Worm (Caenorhabditis elegans) whole organism, L3 larva: Measurements from ENCODE around the gene his-48.
A peak's percentile ranks its signal among the peaks of the same experiment; 100 is the strongest.
"Not testable (repeated sequence)": the region's sequence is repeated elsewhere in the genome, so short reads cannot be mapped to it uniquely, and the experiment has no call there.

Source experiments
- R02D3.7 ChIP-seq: fragments of 150-350 bp; optimal IDR thresholded peaks from 2 replicates; lab custom pipeline; 2014; ENCODE audit warnings: missing biosample characterization, missing genetic modification characterization
- ZK546.5 ChIP-seq: sonication (generic microtip); optimal IDR thresholded peaks from 2 replicates; lab custom pipeline; 2017; ENCODE audit warnings: missing biosample characterization, missing genetic modification characterization
- ceh-16 ChIP-seq: sonication (generic microtip); optimal IDR thresholded peaks from 2 replicates; lab custom pipeline; 2017; ENCODE audit warnings: missing biosample characterization, missing genetic modification characterization
- ceh-9 ChIP-seq: sonication (generic microtip); optimal IDR thresholded peaks from 2 replicates; lab custom pipeline; 2018; ENCODE audit warnings: missing biosample characterization, missing genetic modification characterization
- egl-27 ChIP-seq: sonication (generic microtip); optimal IDR thresholded peaks from 4 replicates; lab custom pipeline; 2017; ENCODE audit warnings: missing biosample characterization, missing genetic modification reagents, missing genetic modification characterization
- egl-5 ChIP-seq: fragments of 150-350 bp; optimal IDR thresholded peaks from 2 replicates; lab custom pipeline; 2017; ENCODE audit warnings: missing biosample characterization, missing genetic modification reagents, missing genetic modification characterization, inconsistent platforms
- elt-1 ChIP-seq: fragments of 150-350 bp; optimal IDR thresholded peaks from 2 replicates; lab custom pipeline; 2014; ENCODE audit warnings: missing biosample characterization, missing genetic modification characterization
- elt-2 ChIP-seq: sonication (generic microtip); optimal IDR thresholded peaks from 2 replicates; lab custom pipeline; 2016; ENCODE audit warnings: missing genetic modification reagents, mild to moderate bottlenecking, missing genetic modification characterization, missing compliant biosample characterization
- eor-1 ChIP-seq, 2 experiments: fragments of 150-350 bp; optimal IDR thresholded peaks; 2 replicates each; lab custom pipeline; 2014 to 2018; ENCODE audit warnings: missing biosample characterization in 2 of 2, missing genetic modification characterization in 2 of 2
- fkh-10 ChIP-seq: sonication (generic microtip); optimal IDR thresholded peaks from 2 replicates; lab custom pipeline; 2017; ENCODE audit warnings: missing biosample characterization, missing genetic modification reagents, missing genetic modification characterization
- fkh-2 ChIP-seq: fragments of 150-350 bp; optimal IDR thresholded peaks from 2 replicates; lab custom pipeline; 2014; ENCODE audit warnings: missing biosample characterization, missing genetic modification reagents, missing genetic modification characterization
- fos-1 ChIP-seq: fragments of 150-350 bp; optimal IDR thresholded peaks from 2 replicates; lab custom pipeline; 2014; ENCODE audit warnings: missing biosample characterization, missing genetic modification characterization
- hmg-11 ChIP-seq: sonication (generic microtip); optimal IDR thresholded peaks from 2 replicates; lab custom pipeline; 2016; ENCODE audit warnings: missing genetic modification characterization, missing compliant biosample characterization
- jun-1 ChIP-seq: fragments of 150-350 bp; optimal IDR thresholded peaks from 2 replicates; lab custom pipeline; 2014; ENCODE audit warnings: missing biosample characterization, missing genetic modification reagents, missing genetic modification characterization
- lin-15B ChIP-seq: fragments of 150-350 bp; optimal IDR thresholded peaks from 2 replicates; lab custom pipeline; 2014; ENCODE audit warnings: missing biosample characterization, missing genetic modification characterization
- lin-39 ChIP-seq: fragments of 150-350 bp; optimal IDR thresholded peaks from 2 replicates; lab custom pipeline; 2018; ENCODE audit warnings: missing biosample characterization, missing genetic modification reagents, missing genetic modification characterization
- lsy-12 ChIP-seq: sonication (generic microtip); optimal IDR thresholded peaks from 2 replicates; lab custom pipeline; 2016; ENCODE audit warnings: mild to moderate bottlenecking, missing genetic modification characterization, missing compliant biosample characterization
- mdl-1 ChIP-seq: fragments of 150-350 bp; optimal IDR thresholded peaks from 2 replicates; lab custom pipeline; 2014; ENCODE audit warnings: missing biosample characterization, missing genetic modification characterization
- mml-1 ChIP-seq: fragments of 150-350 bp; sonication (generic microtip); optimal IDR thresholded peaks from 3 replicates; lab custom pipeline; 2014; ENCODE audit warnings: missing biosample characterization, missing genetic modification characterization
- nfya-1 ChIP-seq: sonication (generic microtip); optimal IDR thresholded peaks from 2 replicates; lab custom pipeline; 2017; ENCODE audit warnings: missing genetic modification characterization, mild to moderate bottlenecking, missing compliant biosample characterization, antibody characterized with exemption, moderate library complexity; ENCODE audit not compliant: insufficient read depth
- nhr-11 ChIP-seq: fragments of 150-350 bp; optimal IDR thresholded peaks from 2 replicates; lab custom pipeline; 2014; ENCODE audit warnings: missing biosample characterization, missing genetic modification characterization
- nhr-12 ChIP-seq: fragments of 150-350 bp; optimal IDR thresholded peaks from 2 replicates; lab custom pipeline; 2014; ENCODE audit warnings: missing biosample characterization, missing genetic modification characterization
- nhr-23 ChIP-seq: fragments of 150-350 bp; optimal IDR thresholded peaks from 2 replicates; lab custom pipeline; 2014; ENCODE audit warnings: missing biosample characterization, missing genetic modification reagents, missing genetic modification characterization
- nhr-237 ChIP-seq: fragments of 150-350 bp; optimal IDR thresholded peaks from 2 replicates; lab custom pipeline; 2014; ENCODE audit warnings: missing biosample characterization, missing genetic modification characterization
- nhr-28 ChIP-seq: fragments of 150-350 bp; optimal IDR thresholded peaks from 2 replicates; lab custom pipeline; 2014; ENCODE audit warnings: missing biosample characterization, missing genetic modification characterization
- nhr-67 ChIP-seq: fragments of 150-350 bp; optimal IDR thresholded peaks from 2 replicates; lab custom pipeline; 2014; ENCODE audit warnings: missing biosample characterization, missing genetic modification characterization
- nhr-76 ChIP-seq: fragments of 150-350 bp; sonication (generic microtip); optimal IDR thresholded peaks from 5 replicates; lab custom pipeline; 2014; ENCODE audit warnings: missing biosample characterization, missing genetic modification characterization
- nhr-77 ChIP-seq: fragments of 150-350 bp; optimal IDR thresholded peaks from 2 replicates; lab custom pipeline; 2014; ENCODE audit warnings: missing biosample characterization, missing genetic modification characterization
- pha-4 ChIP-seq: fragments of 150-350 bp; optimal IDR thresholded peaks from 2 replicates; lab custom pipeline; 2014; ENCODE audit warnings: missing biosample characterization, missing genetic modification reagents, missing genetic modification characterization
- pqm-1 ChIP-seq: fragments of 150-350 bp; optimal IDR thresholded peaks from 2 replicates; lab custom pipeline; 2017; ENCODE audit warnings: missing biosample characterization, missing genetic modification characterization, inconsistent platforms
- sea-2 ChIP-seq: fragments of 150-350 bp; sonication (generic microtip); optimal IDR thresholded peaks from 4 replicates; lab custom pipeline; 2014; ENCODE audit warnings: missing biosample characterization, missing genetic modification reagents, missing genetic modification characterization
- skn-1 ChIP-seq: fragments of 150-350 bp; optimal IDR thresholded peaks from 2 replicates; lab custom pipeline; 2014; ENCODE audit warnings: missing biosample characterization, missing genetic modification characterization
- unc-39 ChIP-seq: sonication (generic microtip); optimal IDR thresholded peaks from 4 replicates; lab custom pipeline; 2017; ENCODE audit warnings: missing biosample characterization, missing genetic modification characterization
- unc-62 ChIP-seq: fragments of 150-350 bp; sonication (generic microtip); optimal IDR thresholded peaks from 4 replicates; lab custom pipeline; 2014; ENCODE audit warnings: missing biosample characterization, missing genetic modification reagents, missing genetic modification characterization
- zag-1 ChIP-seq: fragments of 150-350 bp; optimal IDR thresholded peaks from 2 replicates; lab custom pipeline; 2014; ENCODE audit warnings: missing biosample characterization, missing genetic modification characterization
- ztf-11 ChIP-seq: fragments of 150-350 bp; optimal IDR thresholded peaks from 2 replicates; lab custom pipeline; 2014; ENCODE audit warnings: missing biosample characterization, missing genetic modification characterization

The his-48 gene

DNA sequence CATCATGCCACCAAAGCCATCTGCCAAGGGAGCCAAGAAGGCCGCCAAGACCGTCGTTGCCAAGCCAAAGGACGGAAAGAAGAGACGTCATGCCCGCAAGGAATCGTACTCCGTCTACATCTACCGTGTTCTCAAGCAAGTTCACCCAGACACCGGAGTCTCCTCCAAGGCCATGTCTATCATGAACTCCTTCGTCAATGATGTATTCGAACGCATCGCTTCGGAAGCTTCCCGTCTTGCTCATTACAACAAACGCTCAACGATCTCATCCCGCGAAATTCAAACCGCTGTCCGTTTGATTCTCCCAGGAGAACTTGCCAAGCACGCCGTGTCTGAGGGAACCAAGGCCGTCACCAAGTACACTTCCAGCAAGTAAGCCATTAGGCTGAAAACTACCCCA lies at the start of gene his-48:
Gene his-48 (plus strand): TSS at position 5 of the 400 bp plus-strand sequence.
- TF ChIP-seq sea-2 (GFP tag; lab: Kevin White, UChicago); nhr-12; ceh-16 (tag; lab: Kevin White, UChicago): not testable (repeated sequence)

DNA sequence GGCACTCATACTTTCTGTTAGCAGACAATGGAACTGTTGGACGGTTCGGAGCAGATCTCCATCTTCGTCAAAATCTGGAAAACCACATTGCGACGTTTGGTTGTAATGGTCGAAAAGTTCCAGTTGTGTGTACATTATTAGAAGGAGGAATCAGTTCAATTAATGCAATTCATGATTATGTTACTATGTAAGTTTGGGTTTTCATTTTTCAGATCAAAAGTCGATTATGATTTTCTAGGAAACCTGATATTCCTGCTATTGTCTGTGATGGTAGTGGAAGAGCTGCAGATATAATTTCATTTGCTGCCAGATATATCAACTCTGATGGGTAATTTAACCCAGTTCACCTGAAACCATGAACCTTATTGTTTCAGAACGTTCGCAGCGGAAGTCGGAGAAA lies 48.5 kb upstream of the his-48 start:
- TF ChIP-seq R02D3.7 (tag; lab: Kevin White, UChicago), result no peak
- no peak for TF ChIP-seq ceh-16 (tag; lab: Kevin White, UChicago)
- TF ChIP-seq unc-39 (tag; lab: Kevin White, UChicago), result no peak
- TF ChIP-seq sea-2 (GFP tag; lab: Kevin White, UChicago), result no peak
- TF ChIP-seq nhr-237 (tag; lab: Kevin White, UChicago), result no peak

- TF ChIP-seq lsy-12 (no peak), pqm-1 (tag; lab: Kevin White, UChicago) (peak; percentile 93), mdl-1 (no peak), skn-1 (tag; lab: Kevin White, UChicago) (peak; percentile 42), zag-1 (no peak), egl-5 (no peak), mml-1 (no peak), elt-2 (tag; lab: Kevin White, UChicago) (peak; percentile 98), unc-39 (tag; lab: Kevin White, UChicago) (no peak), pha-4 (tag; lab: Kevin White, UChicago) (peak; percentile 95), nhr-11 (tag; lab: Kevin White, UChicago) (no peak), fos-1 (tag; lab: Kevin White, UChicago) (peak; percentile 53), ceh-16 (tag; lab: Kevin White, UChicago) (no peak), sea-2 (GFP tag; lab: Kevin White, UChicago) (no peak), jun-1 (tag; lab: Kevin White, UChicago) (peak; percentile 78), fkh-10 (GFP tag; lab: Kevin White, UChicago) (no peak), elt-1 (tag; lab: Kevin White, UChicago) (no peak), nhr-23 (tag; lab: Kevin White, UChicago) (no peak), unc-62 (no peak), nhr-12 (no peak)
- TF ChIP-seq, all 47 proteins: peak for 6
Observed at ce11 chrIV:11284102-11284531, 40.4 kb upstream of the his-48 start.

ce11 chrIV:11285239-11285638 lies 39.3 kb upstream of the his-48 start:
- TF ChIP-seq nhr-77 (no peak), pha-4 (tag; lab: Kevin White, UChicago) (peak; percentile 12), elt-2 (tag; lab: Kevin White, UChicago) (peak; percentile 4)
- TF ChIP-seq, all 47 proteins: peak for 2

DNA sequence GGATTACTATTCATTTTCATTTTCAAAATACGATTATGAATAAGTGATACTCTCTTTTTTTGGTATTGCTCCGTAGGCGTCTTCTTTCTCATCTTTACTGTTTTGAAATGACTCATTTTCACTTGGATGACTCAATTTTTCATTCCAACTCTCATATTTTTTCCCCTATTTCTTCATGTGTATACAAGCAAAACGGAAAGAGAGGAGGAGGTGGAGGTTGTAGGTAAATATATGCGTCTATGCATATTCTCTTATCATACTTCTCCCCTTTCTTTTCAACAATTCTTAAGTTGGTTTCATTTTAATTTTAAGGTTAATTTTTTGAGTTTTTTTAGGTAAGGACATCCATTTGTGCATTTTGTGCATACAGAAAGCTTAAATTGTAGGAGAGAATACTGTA lies 38.4 kb upstream of the his-48 start:
- TF ChIP-seq elt-2 (tag; lab: Kevin White, UChicago), result peak; percentile 31
- TF ChIP-seq hmg-11, result no peak
- no peak for TF ChIP-seq lin-39
- no peak for TF ChIP-seq nhr-28 (tag; lab: Kevin White, UChicago)
- peak; percentile 71 for TF ChIP-seq pqm-1 (tag; lab: Kevin White, UChicago)
- no peak for TF ChIP-seq nhr-77
- TF ChIP-seq lsy-12, result no peak
- TF ChIP-seq nhr-67 (tag; lab: Kevin White, UChicago), result no peak
- no peak for TF ChIP-seq R02D3.7 (tag; lab: Kevin White, UChicago)
- no peak for TF ChIP-seq nhr-76
- no peak for TF ChIP-seq fkh-2 (tag; lab: Kevin White, UChicago)
- TF ChIP-seq ZK546.5 (tag; lab: Kevin White, UChicago), result no peak
- TF ChIP-seq elt-1 (tag; lab: Kevin White, UChicago), result no peak
- no peak for TF ChIP-seq zag-1
- no peak for TF ChIP-seq mdl-1
- no peak for TF ChIP-seq sea-2 (GFP tag; lab: Kevin White, UChicago)
- no peak for TF ChIP-seq unc-39 (tag; lab: Kevin White, UChicago)
- TF ChIP-seq eor-1 (tag; optimal IDR thresholded peaks at IDR 0.05; lab: Kevin White, UChicago), result no peak
- no peak for TF ChIP-seq lin-15B
- no peak for TF ChIP-seq nfya-1
- TF ChIP-seq pha-4 (tag; lab: Kevin White, UChicago), result peak; percentile 46
- TF ChIP-seq ceh-9 (tag; lab: Kevin White, UChicago), result no peak
- no peak for TF ChIP-seq ztf-11
- TF ChIP-seq nhr-12, result no peak
- TF ChIP-seq egl-27 (tag; lab: Kevin White, UChicago), result no peak
- TF ChIP-seq fos-1 (tag; lab: Kevin White, UChicago), result no peak
